Worm (Caenorhabditis elegans) whole organism, L4 larva: ENCODE measurements around the gene hmgr-1.
A peak's percentile ranks its signal among the peaks of the same experiment; 100 is the strongest.

ENCODE experiments used
- D1046.2 ChIP-seq: fragments of 200-800 bp; sonication (Bioruptor generic); IDR thresholded peaks from 2 replicates; pipeline ENCODE4 v1.3.6; 2022; ENCODE audit warnings: missing genetic modification characterization, missing compliant biosample characterization
- F10B5.3 ChIP-seq: sonication (generic microtip); optimal IDR thresholded peaks from 2 replicates; lab custom pipeline; 2016; ENCODE audit warnings: mild to moderate bottlenecking, missing genetic modification characterization, missing compliant biosample characterization
- F44E2.7 ChIP-seq: fragments of 200-800 bp; sonication (Bioruptor generic); IDR thresholded peaks from 2 replicates; pipeline ENCODE4 v2.1.2; 2022; ENCODE audit warnings: missing genetic modification characterization, missing compliant biosample characterization
- T26A8.4 ChIP-seq: fragments of 200-800 bp; sonication (Bioruptor generic); IDR thresholded peaks from 2 replicates; pipeline ENCODE4 v1.3.6; 2022; ENCODE audit warnings: missing genetic modification characterization, missing compliant biosample characterization
- aha-1 ChIP-seq: fragments of 150-350 bp; peaks from one replicate; lab custom pipeline; 2014; ENCODE audit warnings: missing biosample characterization, missing genetic modification characterization
- arid-1 ChIP-seq: fragments of 200-800 bp; sonication (Bioruptor generic); conservative IDR thresholded peaks from 2 replicates; pipeline ENCODE4 v1.3.6; 2022; ENCODE audit warnings: missing genetic modification reagents, missing genetic modification characterization, missing compliant biosample characterization
- attf-4 ChIP-seq: sonication (generic microtip); optimal IDR thresholded peaks from 3 replicates; lab custom pipeline; 2017; ENCODE audit warnings: missing biosample characterization, missing genetic modification characterization
- ceh-20 ChIP-seq: fragments of 200-800 bp; sonication (Bioruptor generic); IDR thresholded peaks from 2 replicates; pipeline ENCODE4 v1.3.6; 2022; ENCODE audit warnings: missing genetic modification reagents, missing genetic modification characterization, missing compliant biosample characterization
- ceh-82 ChIP-seq: sonication (generic microtip); optimal IDR thresholded peaks from 2 replicates; lab custom pipeline; 2017; ENCODE audit warnings: missing biosample characterization, missing genetic modification characterization
- daf-12 ChIP-seq: fragments of 150-350 bp; optimal IDR thresholded peaks from 2 replicates; lab custom pipeline; 2014; ENCODE audit warnings: missing biosample characterization, missing genetic modification reagents, missing genetic modification characterization
- daf-16 ChIP-seq, 3 experiments: sonication (generic microtip); optimal IDR thresholded peaks; 2 replicates each; lab custom pipeline; 2016 to 2017; ENCODE audit warnings: missing genetic modification characterization in 3 of 3, missing genetic modification reagents in 3 of 3, mild to moderate bottlenecking in 2 of 3, missing compliant biosample characterization in 2 of 3, missing biosample characterization in 1 of 3, moderate library complexity in 1 of 3
- daf-19 ChIP-seq: fragments of 200-800 bp; sonication (Bioruptor generic); conservative IDR thresholded peaks from 2 replicates; pipeline ENCODE4 v1.3.6; 2022; ENCODE audit warnings: missing genetic modification characterization, missing compliant biosample characterization
- daf-8 ChIP-seq: fragments of 200-800 bp; sonication (Bioruptor generic); IDR thresholded peaks from 2 replicates; pipeline ENCODE4 v1.3.6; 2022; ENCODE audit warnings: missing genetic modification characterization, missing compliant biosample characterization
- dmd-8 ChIP-seq: fragments of 200-800 bp; sonication (Bioruptor generic); IDR thresholded peaks from 2 replicates; pipeline ENCODE4 v1.3.6; 2022; ENCODE audit warnings: missing genetic modification characterization, missing compliant biosample characterization
- dmd-9 ChIP-seq: fragments of 200-800 bp; sonication (Bioruptor generic); IDR thresholded peaks from 2 replicates; pipeline ENCODE4 v1.3.6; 2022; ENCODE audit warnings: missing genetic modification reagents, missing genetic modification characterization, missing compliant biosample characterization
- dve-1 ChIP-seq: sonication (generic microtip); optimal IDR thresholded peaks from 2 replicates; lab custom pipeline; 2017; ENCODE audit warnings: antibody characterized with exemption, mild to moderate bottlenecking, missing genetic modification characterization, missing compliant biosample characterization; ENCODE audit not compliant: insufficient read depth
- hmg-1.1 ChIP-seq: fragments of 200-800 bp; sonication (Bioruptor generic); IDR thresholded peaks from 2 replicates; pipeline ENCODE4 v1.3.6; 2022; ENCODE audit warnings: missing genetic modification reagents, missing genetic modification characterization, missing compliant biosample characterization
- lin-29 ChIP-seq: fragments of 200-800 bp; sonication (Bioruptor generic); IDR thresholded peaks from 2 replicates; pipeline ENCODE4 v1.3.6; 2022; ENCODE audit warnings: missing genetic modification reagents, missing genetic modification characterization, missing compliant biosample characterization
- lir-3 ChIP-seq: sonication (generic microtip); optimal IDR thresholded peaks from 2 replicates; lab custom pipeline; 2016; ENCODE audit warnings: mild to moderate bottlenecking, missing genetic modification characterization, missing compliant biosample characterization
- madf-9 ChIP-seq: fragments of 200-800 bp; sonication (Bioruptor generic); conservative IDR thresholded peaks from 2 replicates; pipeline ENCODE4 v1.3.6; 2022; ENCODE audit warnings: missing genetic modification reagents, missing genetic modification characterization, missing compliant biosample characterization
- nhr-25 ChIP-seq: sonication (generic microtip); optimal IDR thresholded peaks from 2 replicates; lab custom pipeline; 2017; ENCODE audit warnings: missing genetic modification characterization, mild to moderate bottlenecking, missing compliant biosample characterization, antibody characterized with exemption, moderate library complexity, borderline replicate concordance; ENCODE audit not compliant: insufficient read depth
- pha-4 ChIP-seq, 2 experiments: fragments of 150-350 bp in 1 of 2; fragments of 200-800 bp in 1 of 2; sonication (Bioruptor generic) in 1 of 2; IDR thresholded peaks in 1 of 2; optimal IDR thresholded peaks in 1 of 2; 2 replicates each; pipeline versions ENCODE4 v1.3.6 to Lab custom; 2014 to 2022; ENCODE audit warnings: missing genetic modification characterization in 2 of 2, missing genetic modification reagents in 2 of 2, missing biosample characterization in 1 of 2, missing compliant biosample characterization in 1 of 2
- set-16 ChIP-seq: fragments of 200-800 bp; sonication (Bioruptor generic); IDR thresholded peaks from 2 replicates; pipeline ENCODE4 v1.3.6; 2022; ENCODE audit warnings: missing genetic modification reagents, missing genetic modification characterization, missing compliant biosample characterization
- spr-1 ChIP-seq: sonication (generic microtip); optimal IDR thresholded peaks from 2 replicates; lab custom pipeline; 2016; ENCODE audit warnings: mild to moderate bottlenecking, missing genetic modification characterization, missing compliant biosample characterization
- tra-1 ChIP-seq: fragments of 200-800 bp; sonication (Bioruptor generic); IDR thresholded peaks from 2 replicates; pipeline ENCODE4 v1.3.6; 2022; ENCODE audit warnings: missing genetic modification reagents, missing genetic modification characterization, missing compliant biosample characterization
- unc-39 ChIP-seq: sonication (generic microtip); optimal IDR thresholded peaks from 2 replicates; lab custom pipeline; 2017; ENCODE audit warnings: missing biosample characterization, missing genetic modification characterization
- unc-62 ChIP-seq, 3 experiments: fragments of 150-350 bp in 1 of 3; sonication (generic microtip); optimal IDR thresholded peaks in 2 of 3; peaks in 1 of 3; 1 replicate in 1 of 3; 2 replicates in 2 of 3; lab custom pipeline; 2014 to 2017; ENCODE audit warnings: missing biosample characterization in 3 of 3, missing genetic modification characterization in 3 of 3, missing genetic modification reagents in 3 of 3, missing genotype in 1 of 3
- zfp-3 ChIP-seq: fragments of 200-800 bp; sonication (Bioruptor generic); conservative IDR thresholded peaks from 2 replicates; pipeline ENCODE4 v1.3.6; 2022; ENCODE audit warnings: missing genetic modification reagents, missing genetic modification characterization, missing compliant biosample characterization
- ztf-11 ChIP-seq: fragments of 150-350 bp; optimal IDR thresholded peaks from 2 replicates; lab custom pipeline; 2014; ENCODE audit warnings: missing biosample characterization, missing genetic modification characterization

hmgr-1 gene

ce11 chrIII:7376143-7376802 is 17.0 kb downstream of the hmgr-1 start (continued):
- TF ChIP-seq pha-4 (GFP tag; IDR thresholded peaks at IDR 0.05; lab: Robert Waterston, UW), result no peak
- TF ChIP-seq pha-4 (tag; optimal IDR thresholded peaks at IDR 0.05; lab: Kevin White, UChicago), result no peak
- no peak for TF ChIP-seq lin-29 (GFP tag; lab: Robert Waterston, UW)
- TF ChIP-seq attf-4 (tag; lab: Kevin White, UChicago), result no peak
- no peak for TF ChIP-seq ceh-20 (GFP tag; lab: Robert Waterston, UW)
- TF ChIP-seq hmg-1.1 (GFP tag; lab: Robert Waterston, UW), result peak; percentile 35; the same call in 1 of the 2 replicates
- peak; percentile 74 for TF ChIP-seq T26A8.4 (GFP tag; lab: Robert Waterston, UW)
- TF ChIP-seq daf-19 (GFP tag; lab: Robert Waterston, UW), result no peak
- TF ChIP-seq set-16, result no peak

- TF ChIP-seq F10B5.3 (tag; lab: Kevin White, UChicago) (no peak), ceh-82 (tag; lab: Kevin White, UChicago) (no peak), unc-62 (GFP tag; optimal IDR thresholded peaks at IDR 0.05 in 1 of 2; lab: Kevin White, UChicago) (peak in 1 of 2 experiments; percentile 91), unc-62 (tag; optimal IDR thresholded peaks at IDR 0.05; lab: Kevin White, UChicago) (no peak)
Measured at ce11 chrIII:7378522-7378921, 19.2 kb downstream of the hmgr-1 start.

ce11 chrIII:7378945-7379344 is 19.6 kb downstream of the hmgr-1 start, which contains the start of gene T20B12.7:
T20B12.7 (minus strand) TSS chrIII:7379045.
- TF ChIP-seq nhr-25 (tag; lab: Kevin White, UChicago) (no peak), daf-12 (tag; lab: Kevin White, UChicago) (no peak), dmd-8 (GFP tag; lab: Robert Waterston, UW) (no peak), D1046.2 (GFP tag; lab: Robert Waterston, UW) (no peak), daf-19 (GFP tag; lab: Robert Waterston, UW) (no peak), dve-1 (tag; lab: Kevin White, UChicago) (no peak), unc-39 (tag; lab: Kevin White, UChicago) (no peak), ztf-11 (tag; lab: Kevin White, UChicago) (no peak), tra-1 (GFP tag; lab: Robert Waterston, UW) (no peak), F44E2.7 (GFP tag; lab: Robert Waterston, UW) (no peak), zfp-3 (GFP tag; lab: Robert Waterston, UW) (no peak), madf-9 (no peak), ceh-20 (GFP tag; lab: Robert Waterston, UW) (no peak), daf-8 (GFP tag; lab: Robert Waterston, UW) (no peak), daf-16 (GFP tag; optimal IDR thresholded peaks at IDR 0.05; lab: Kevin White, UChicago) (no peak), daf-16 (tag; optimal IDR thresholded peaks at IDR 0.05; lab: Kevin White, UChicago) (no peak), spr-1 (tag; lab: Kevin White, UChicago) (no peak), hmg-1.1 (GFP tag; lab: Robert Waterston, UW) (no peak), arid-1 (GFP tag; lab: Robert Waterston, UW) (no peak), lir-3 (tag; lab: Kevin White, UChicago) (no peak), dmd-9 (GFP tag; lab: Robert Waterston, UW) (no peak)

ce11 chrIII:7380120-7380519 is 20.8 kb downstream of the hmgr-1 start:
- TF ChIP-seq aha-1 (tag; lab: Kevin White, UChicago) (peak; percentile 91), F44E2.7 (GFP tag; lab: Robert Waterston, UW) (no peak)
